Worm (Caenorhabditis elegans) whole organism, L2 larva: Measurements from ENCODE around the gene ZK470.14.

Experiments used
- ZK546.5 ChIP-seq: sonication (generic microtip); optimal IDR thresholded peaks from 2 replicates; lab custom pipeline; 2017; ENCODE audit warnings: missing biosample characterization, missing genetic modification characterization
- ceh-82 ChIP-seq: fragments of 150-350 bp; optimal IDR thresholded peaks from 2 replicates; lab custom pipeline; 2014; ENCODE audit warnings: missing biosample characterization, missing genetic modification characterization
- dmd-4 ChIP-seq: sonication (generic microtip); optimal IDR thresholded peaks from 2 replicates; lab custom pipeline; 2017; ENCODE audit warnings: missing biosample characterization, missing genetic modification characterization
- fos-1 ChIP-seq: fragments of 150-350 bp; optimal IDR thresholded peaks from 2 replicates; lab custom pipeline; 2014; ENCODE audit warnings: missing biosample characterization, missing genetic modification characterization
- nhr-237 ChIP-seq: fragments of 150-350 bp; optimal IDR thresholded peaks from 2 replicates; lab custom pipeline; 2014; ENCODE audit warnings: missing biosample characterization, missing genetic modification characterization
- sem-4 ChIP-seq: fragments of 150-350 bp; optimal IDR thresholded peaks from 2 replicates; lab custom pipeline; 2014; ENCODE audit warnings: missing biosample characterization, missing genetic modification reagents, missing genetic modification characterization
- sma-9 ChIP-seq, 2 experiments: fragments of 150-350 bp in 1 of 2; sonication (generic microtip) in 1 of 2; optimal IDR thresholded peaks; 2 replicates each; lab custom pipeline; 2014 to 2016; ENCODE audit warnings: missing genetic modification characterization in 2 of 2, mild to moderate bottlenecking in 1 of 2, missing biosample characterization in 1 of 2, missing compliant biosample characterization in 1 of 2, missing genetic modification reagents in 1 of 2, moderate library complexity in 1 of 2
- snpc-4 ChIP-seq: fragments of 150-350 bp; optimal IDR thresholded peaks from 2 replicates; lab custom pipeline; 2014; ENCODE audit warnings: missing biosample characterization, missing genetic modification characterization
- unc-62 ChIP-seq: fragments of 150-350 bp; optimal IDR thresholded peaks from 2 replicates; lab custom pipeline; 2014; ENCODE audit warnings: missing biosample characterization, missing genetic modification reagents, missing genetic modification characterization

ce11 chrX:4146046-4146445 is 21.2 kb upstream of the ZK470.14 start:
- TF ChIP-seq unc-62 (no peak), fos-1 (no peak), sem-4 (tag; lab: Kevin White, UChicago) (no peak), nhr-237 (no peak), sma-9 (GFP tag; optimal IDR thresholded peaks at IDR 0.05; lab: Kevin White, UChicago) (no peak), sma-9 (tag; optimal IDR thresholded peaks at IDR 0.05; lab: Kevin White, UChicago) (no peak), snpc-4 (tag; lab: Kevin White, UChicago) (no peak), ZK546.5 (tag; lab: Kevin White, UChicago) (no peak), ceh-82 (no peak), dmd-4 (tag; lab: Kevin White, UChicago) (no peak)
